Fruit fly (Drosophila melanogaster): ENCODE results near the gene aus.

dm6 chr3R:21295695-21296037 is 53.7 kb downstream of the aus start:
- TF ChIP-seq Dll (optimal IDR thresholded peaks at IDR 0.05) = no peak
- no peak for TF ChIP-seq EcR (GFP tag; optimal IDR thresholded peaks at IDR 0.05)

Measured in whole organism.